Worm (Caenorhabditis elegans): ENCODE data around the gene Y54F10AM.15.
"Not testable (repeated sequence)": the region's sequence is repeated elsewhere in the genome, so short reads cannot be mapped to it uniquely, and the experiment has no call there.

DNA sequence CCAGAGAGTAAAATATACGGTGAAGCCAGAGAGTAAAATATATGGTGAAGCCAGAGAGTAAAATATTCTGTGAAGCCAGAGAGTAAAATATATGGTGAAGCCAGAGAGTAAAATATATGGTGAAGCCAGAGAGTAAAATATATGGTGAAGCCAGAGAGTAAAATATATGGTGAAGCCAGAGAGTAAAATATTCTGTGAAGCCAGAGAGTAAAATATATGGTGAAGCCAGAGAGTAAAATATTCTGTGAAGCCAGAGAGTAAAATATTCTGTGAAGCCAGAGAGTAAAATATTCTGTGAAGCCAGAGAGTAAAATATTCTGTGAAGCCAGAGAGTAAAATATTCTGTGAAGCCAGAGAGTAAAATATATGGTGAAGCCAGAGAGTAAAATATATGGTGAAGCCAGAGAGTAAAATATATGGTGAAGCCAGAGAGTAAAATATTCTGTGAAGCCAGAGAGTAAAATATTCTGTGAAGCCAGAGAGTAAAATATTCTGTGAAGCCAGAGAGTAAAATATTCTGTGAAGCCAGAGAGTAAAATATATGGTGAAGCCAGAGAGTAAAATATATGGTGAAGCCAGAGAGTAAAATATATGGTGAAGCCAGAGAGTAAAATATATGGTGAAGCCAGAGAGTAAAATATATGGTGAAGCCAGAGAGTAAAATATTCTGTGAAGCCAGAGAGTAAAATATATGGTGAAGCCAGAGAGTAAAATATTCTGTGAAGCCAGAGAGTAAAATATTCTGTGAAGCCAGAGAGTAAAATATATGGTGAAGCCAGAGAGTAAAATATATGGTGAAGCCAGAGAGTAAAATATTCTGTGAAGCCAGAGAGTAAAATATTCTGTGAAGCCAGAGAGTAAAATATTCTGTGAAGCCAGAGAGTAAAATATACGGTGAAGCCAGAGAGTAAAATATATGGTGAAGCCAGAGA lies 30.9 kb downstream of the Y54F10AM.15 start:
- TF ChIP-seq ceh-28 (tag; optimal IDR thresholded peaks at IDR 0.05); skn-1 (tag; optimal IDR thresholded peaks at IDR 0.05); lin-13 (GFP tag; optimal IDR thresholded peaks at IDR 0.05): not testable (repeated sequence)
- 0 out of 2 replicates have a peak, but pooled peaks have one; percentile 39 for TF ChIP-seq ZK337.2 (GFP tag; IDR thresholded peaks at IDR 0.05)

Data from whole organism, L4 larva.